Fruit fly (Drosophila melanogaster) whole organism: ENCODE measurements around the gene Dnaaf6.

Source experiments
- EcR ChIP-seq, 2 experiments: fragments of >200 bp; optimal IDR thresholded peaks; 2 replicates each; lab custom pipeline; 2017; ENCODE audit warnings: missing biosample characterization in 2 of 2, missing genetic modification characterization in 2 of 2, missing genetic modification reagents in 2 of 2
- psq ChIP-seq: fragments of >200 bp; optimal IDR thresholded peaks from 2 replicates; lab custom pipeline; 2017
- usp ChIP-seq: fragments of >200 bp; optimal IDR thresholded peaks from 2 replicates; lab custom pipeline; 2017; ENCODE audit warnings: missing biosample characterization, missing genetic modification characterization, mixed read lengths

DNA sequence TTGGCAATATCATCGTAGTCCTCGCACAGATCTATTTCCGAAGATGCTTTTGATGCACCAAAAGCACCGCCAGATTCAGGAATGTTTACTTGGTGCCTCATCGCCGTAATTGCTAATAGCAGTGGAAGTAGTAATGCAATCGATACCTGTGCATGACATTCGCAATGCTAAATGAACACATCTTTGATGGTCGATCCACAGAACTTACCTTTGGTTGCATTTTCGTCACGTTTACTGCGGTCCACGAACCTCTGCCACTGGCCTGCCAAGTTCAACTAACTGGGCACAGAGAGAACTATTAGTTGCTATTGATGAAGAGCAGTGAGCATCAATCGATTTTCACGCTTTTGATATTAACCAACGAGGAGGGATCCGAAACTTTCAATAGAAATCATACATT, 17.0 kb downstream of the Dnaaf6 start, which contains the start of gene CG17177:
- no peak for TF ChIP-seq usp
- TF ChIP-seq psq (lab: Kevin White, UChicago), result no peak
- TF ChIP-seq EcR (GFP tag; optimal IDR thresholded peaks at IDR 0.05; lab: Kevin White, UChicago), result no peak
